Fruit fly (Drosophila melanogaster): Measurements from ENCODE around the gene PNUTS.

The PNUTS gene

dm6 chr2L:855052-855547 is 15.2 kb upstream of the PNUTS start, which contains the start of gene CG13949 (continued):
- TF ChIP-seq toy (GFP tag; IDR thresholded peaks at IDR 0.05) (peak; percentile 20; the same call in 1 of the 2 replicates), zf30C (GFP tag; optimal IDR thresholded peaks at IDR 0.05) (peak; percentile 85), caup (GFP tag; optimal IDR thresholded peaks at IDR 0.05; ENCODE audit: severe bottlenecking) (peak; percentile 53), CG15514 (GFP tag; optimal IDR thresholded peaks at IDR 0.05) (peak; percentile 70), CG7745 (tag; optimal IDR thresholded peaks at IDR 0.05) (peak; percentile 38), gcm (GFP tag; optimal IDR thresholded peaks at IDR 0.05) (peak; percentile 64), wdn (GFP tag; IDR thresholded peaks at IDR 0.05) (peak; percentile 64; the same call in 1 of the 2 replicates), chinmo (GFP tag; IDR thresholded peaks at IDR 0.05; ENCODE audit: partially characterized antibody) (no peak), CG10274 (GFP tag; optimal IDR thresholded peaks at IDR 0.05) (no peak), CG1832 (GFP tag; optimal IDR thresholded peaks at IDR 0.05) (no peak), klu (GFP tag; IDR thresholded peaks at IDR 0.05) (peak; percentile 47; the same call in 1 of the 2 replicates), CG34376 (GFP tag; optimal IDR thresholded peaks at IDR 0.05) (peak; percentile 64), ci (GFP tag; IDR thresholded peaks at IDR 0.05) (peak; percentile 61), CG6854 (GFP tag; optimal IDR thresholded peaks at IDR 0.05) (peak; percentile 21), Lpt (GFP tag; optimal IDR thresholded peaks at IDR 0.05) (no peak), sisA (GFP tag; IDR thresholded peaks at IDR 0.05) (peak; percentile 59), Ada2b (GFP tag; IDR thresholded peaks at IDR 0.05) (peak; percentile 73; the same call in 1 of the 2 replicates), CG8765 (GFP tag; IDR thresholded peaks at IDR 0.05) (peak; percentile 49; the same call in 1 of the 2 replicates), CG42726 (GFP tag; IDR thresholded peaks at IDR 0.05; ENCODE audit: partially characterized antibody) (peak; percentile 47; the same call in 1 of the 2 replicates), GATAe (GFP tag; conservative IDR thresholded peaks at IDR 0.05) (peak; percentile 65; the same call in 1 of the 2 replicates), hkb (optimal IDR thresholded peaks at IDR 0.05) (peak; percentile 63), hkb (GFP tag; IDR thresholded peaks at IDR 0.05) (peak; percentile 85), CG10462 (GFP tag; optimal IDR thresholded peaks at IDR 0.05) (peak; percentile 87), CG32772 (GFP tag; IDR thresholded peaks at IDR 0.05) (peak; percentile 60), lola (GFP tag; optimal IDR thresholded peaks at IDR 0.05) (peak in 1 of 3 experiments; percentile 35), CTCF (GFP tag; optimal IDR thresholded peaks at IDR 0.05) (peak; percentile 54), Hmr (GFP tag; optimal IDR thresholded peaks at IDR 0.05) (peak; percentile 94), PHDP (tag; optimal IDR thresholded peaks at IDR 0.05) (peak; percentile 84), slbo (GFP tag; IDR thresholded peaks at IDR 0.05) (peak; percentile 79), Xrp1 (GFP tag; IDR thresholded peaks at IDR 0.05) (peak; percentile 83), CG4328 (GFP tag; optimal IDR thresholded peaks at IDR 0.05) (no peak), gsb-n (tag; optimal IDR thresholded peaks at IDR 0.05) (peak; percentile 38), stwl (tag; optimal IDR thresholded peaks at IDR 0.05) (peak; percentile 64), tna (GFP tag; IDR thresholded peaks at IDR 0.05; ENCODE audit: partially characterized antibody) (peak; percentile 44; the same call in 1 of the 2 replicates), Dad (GFP tag; optimal IDR thresholded peaks at IDR 0.05) (no peak), salm (tag; optimal IDR thresholded peaks at IDR 0.05) (peak; percentile 41), Max (GFP tag; optimal IDR thresholded peaks at IDR 0.05) (no peak), CG15479 (GFP tag; optimal IDR thresholded peaks at IDR 0.05) (no peak), sr (GFP tag; IDR thresholded peaks at IDR 0.05) (no peak), yki (optimal IDR thresholded peaks at IDR 0.05) (no peak), CG1603 (tag; optimal IDR thresholded peaks at IDR 0.05) (peak; percentile 73), Ptx1 (GFP tag; IDR thresholded peaks at IDR 0.05) (peak; percentile 82), Side (GFP tag; optimal IDR thresholded peaks at IDR 0.05) (peak; percentile 41), tx (GFP tag; optimal IDR thresholded peaks at IDR 0.05) (peak; percentile 61), HLH4C (GFP tag; IDR thresholded peaks at IDR 0.05; ENCODE audit: partially characterized antibody) (0 out of 3 replicates have a peak, but pooled peaks have one; percentile 43), B-H2 (GFP tag; optimal IDR thresholded peaks at IDR 0.05) (peak; percentile 25), CG9609 (GFP tag; optimal IDR thresholded peaks at IDR 0.05) (peak; percentile 51), CG2199 (GFP tag; IDR thresholded peaks at IDR 0.05) (peak; percentile 72; the same call in 2 of the 3 replicates), p53 (GFP tag; optimal IDR thresholded peaks at IDR 0.05) (peak; percentile 14), Sox102F (GFP tag; optimal IDR thresholded peaks at IDR 0.05) (peak; percentile 67)

All from whole organism, embryonic.